Worm (Caenorhabditis elegans): ENCODE results near the gene acp-1.

DNA sequence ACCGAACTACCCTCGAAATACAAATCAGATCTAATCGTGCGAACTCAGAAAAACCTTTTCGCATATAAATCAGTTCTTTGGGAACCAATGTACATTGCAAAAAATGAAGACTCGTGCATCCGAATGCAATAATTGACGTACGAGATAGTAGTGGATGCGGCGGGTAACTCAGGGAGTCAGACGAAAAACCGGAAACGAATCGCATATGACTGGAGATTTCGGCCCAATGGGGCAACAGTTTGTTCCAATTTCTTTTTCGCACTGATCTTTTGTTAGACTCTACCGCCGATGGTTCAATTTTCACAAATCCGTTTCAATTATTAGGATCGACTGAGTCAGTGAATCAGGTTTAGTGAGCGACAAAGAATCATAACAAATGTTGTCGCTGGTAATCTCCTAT, 18.5 kb downstream of the acp-1 start:
- TF ChIP-seq unc-62 (GFP tag; optimal IDR thresholded peaks at IDR 0.05) (no peak), ceh-83 (GFP tag; optimal IDR thresholded peaks at IDR 0.05) (no peak)

Data from whole organism, mixed stage, embryonic.